Fruit fly (Drosophila melanogaster) whole organism, adult: ENCODE data around the gene PolE1.

Source experiments
- Mnt ChIP-seq: fragments of 200-800 bp; sonication (Bioruptor generic); optimal IDR thresholded peaks from 2 replicates; lab custom pipeline; 2016; ENCODE audit warnings: missing biosample characterization, mild to moderate bottlenecking, missing genetic modification characterization
- kay ChIP-seq: fragments of 200-800 bp; sonication (Bioruptor generic); peaks from one replicate; lab custom pipeline; 2016; ENCODE audit warnings: missing biosample characterization, missing genetic modification characterization, borderline replicate concordance

PolE1 gene

dm6 chr3R:23403628-23404027 lies 55.7 kb downstream of the PolE1 start, which contains the start of gene CG17380:
Gene CG17380, minus strand, starts transcription at chr3R:23403728.
- no peak for TF ChIP-seq Mnt
- no peak for TF ChIP-seq kay (GFP tag; lab: Kevin White, UChicago)
